Fruit fly (Drosophila melanogaster) whole organism, embryonic: ENCODE data around the gene Galphai.

ENCODE experiments used
- CG10462 ChIP-seq: fragments of 200-800 bp; sonication (Bioruptor generic); optimal IDR thresholded peaks from 2 replicates; lab custom pipeline; 2016; ENCODE audit warnings: missing biosample characterization, missing genetic modification characterization
- CG12236 ChIP-seq: fragments of 200-800 bp; sonication (Bioruptor generic); optimal IDR thresholded peaks from 2 replicates; lab custom pipeline; 2016; ENCODE audit warnings: missing biosample characterization, missing genetic modification characterization
- CG12769 ChIP-seq: fragments of 200-800 bp; sonication (Bioruptor generic); optimal IDR thresholded peaks from 2 replicates; lab custom pipeline; 2019; ENCODE audit warnings: missing biosample characterization, mild to moderate bottlenecking, missing genetic modification characterization, moderate library complexity
- CG14860 ChIP-seq: fragments of 200-800 bp; sonication (Bioruptor generic); IDR thresholded peaks from 3 replicates; pipeline ENCODE4 v1.3.6; 2022; ENCODE audit warnings: missing biosample characterization, missing genetic modification characterization; ENCODE audit not compliant: partially characterized antibody
- CG15073 ChIP-seq: fragments of 200-800 bp; sonication (Bioruptor generic); optimal IDR thresholded peaks from 2 replicates; lab custom pipeline; 2016; ENCODE audit warnings: missing biosample characterization, missing genetic modification characterization
- CG15514 ChIP-seq: fragments of 200-800 bp; sonication (Bioruptor generic); optimal IDR thresholded peaks from 3 replicates; lab custom pipeline; 2017; ENCODE audit warnings: missing biosample characterization, missing genetic modification characterization, mild to moderate bottlenecking, moderate library complexity, missing genetic modification reagents
- CG16779 ChIP-seq: fragments of 200-800 bp; sonication (Bioruptor generic); IDR thresholded peaks from 2 replicates; pipeline ENCODE4 v1.3.6; 2022; ENCODE audit warnings: missing biosample characterization, missing genetic modification characterization
- CG17912 ChIP-seq: fragments of 200-800 bp; sonication (Bioruptor generic); optimal IDR thresholded peaks from 2 replicates; lab custom pipeline; 2018; ENCODE audit warnings: missing biosample characterization, mild to moderate bottlenecking, missing genetic modification characterization
- CG30403 ChIP-seq: fragments of 200-800 bp; sonication (Bioruptor generic); optimal IDR thresholded peaks from 3 replicates; lab custom pipeline; 2016; ENCODE audit warnings: missing biosample characterization, missing genetic modification characterization
- CG31441 ChIP-seq: fragments of 200-800 bp; sonication (Bioruptor generic); IDR thresholded peaks from 2 replicates; pipeline ENCODE4 v1.3.6; 2022; ENCODE audit warnings: missing biosample characterization, missing genetic modification characterization
- CG3163 ChIP-seq: fragments of 200-800 bp; sonication (Bioruptor generic); optimal IDR thresholded peaks from 3 replicates; lab custom pipeline; 2016; ENCODE audit warnings: missing biosample characterization, missing genetic modification characterization
- CG3281 ChIP-seq: fragments of 200-800 bp; sonication (Bioruptor generic); optimal IDR thresholded peaks from 3 replicates; lab custom pipeline; 2017; ENCODE audit warnings: missing biosample characterization, mild to moderate bottlenecking, missing genetic modification characterization
- CG34376 ChIP-seq: fragments of 200-800 bp; sonication (Bioruptor generic); optimal IDR thresholded peaks from 2 replicates; lab custom pipeline; 2018; ENCODE audit warnings: missing biosample characterization, mild to moderate bottlenecking, missing genetic modification characterization
- CG43689 ChIP-seq: fragments of 200-800 bp; sonication (Bioruptor generic); IDR thresholded peaks from 2 replicates; pipeline ENCODE4 v1.3.6; 2022; ENCODE audit warnings: missing biosample characterization, missing genetic modification characterization
- CG4404 ChIP-seq: fragments of 200-800 bp; sonication (Bioruptor generic); IDR thresholded peaks from 2 replicates; pipeline ENCODE4 v1.3.6; 2022; ENCODE audit warnings: missing biosample characterization, missing genetic modification characterization
- CG6254 ChIP-seq: fragments of 200-800 bp; sonication (Bioruptor generic); optimal IDR thresholded peaks from 3 replicates; lab custom pipeline; 2017; ENCODE audit warnings: mild to moderate bottlenecking, missing biosample characterization, missing genetic modification reagents, missing genetic modification characterization
- CG6272 ChIP-seq: fragments of 200-800 bp; sonication (Bioruptor generic); IDR thresholded peaks from 2 replicates; pipeline ENCODE4 v1.3.6; 2022; ENCODE audit warnings: missing biosample characterization, missing genetic modification characterization
- CG6854 ChIP-seq: fragments of 200-800 bp; sonication (Bioruptor generic); optimal IDR thresholded peaks from 3 replicates; lab custom pipeline; 2017; ENCODE audit warnings: missing biosample characterization, mild to moderate bottlenecking, missing genetic modification characterization
- CG7357 ChIP-seq: fragments of 200-800 bp; sonication (Bioruptor generic); IDR thresholded peaks from 3 replicates; pipeline ENCODE4 v1.3.6; 2022; ENCODE audit warnings: missing biosample characterization, missing genetic modification characterization
- CG7786 ChIP-seq: fragments of 200-800 bp; sonication (Bioruptor generic); optimal IDR thresholded peaks from 2 replicates; lab custom pipeline; 2016; ENCODE audit warnings: missing biosample characterization, missing genetic modification characterization
- CG7839 ChIP-seq: fragments of 200-800 bp; sonication (Bioruptor generic); optimal IDR thresholded peaks from 3 replicates; lab custom pipeline; 2018; ENCODE audit warnings: missing biosample characterization, mild to moderate bottlenecking, missing genetic modification characterization, moderate library complexity
- CG7963 ChIP-seq: fragments of 200-800 bp; sonication (Bioruptor generic); IDR thresholded peaks from 3 replicates; pipeline ENCODE4 v1.3.6; 2022; ENCODE audit warnings: missing biosample characterization, missing genetic modification characterization; ENCODE audit not compliant: partially characterized antibody
- CG9609 ChIP-seq: fragments of 200-800 bp; sonication (Bioruptor generic); optimal IDR thresholded peaks from 3 replicates; lab custom pipeline; 2016; ENCODE audit warnings: missing biosample characterization, missing genetic modification characterization
- CG9876 ChIP-seq: fragments of 200-800 bp; sonication (Bioruptor generic); optimal IDR thresholded peaks from 2 replicates; lab custom pipeline; 2016; ENCODE audit warnings: missing biosample characterization, missing genetic modification characterization
- CrebB ChIP-seq: fragments of 200-800 bp; sonication (Bioruptor generic); optimal IDR thresholded peaks from 3 replicates; lab custom pipeline; 2018; ENCODE audit warnings: missing biosample characterization, mild to moderate bottlenecking, missing genetic modification characterization
- Doc2 ChIP-seq: fragments of 200-800 bp; sonication (Bioruptor generic); IDR thresholded peaks from 2 replicates; pipeline ENCODE4 v1.3.6; 2022; ENCODE audit warnings: missing biosample characterization, missing genetic modification characterization
- Eip74EF ChIP-seq, 2 experiments: fragments of 200-800 bp in 1 of 2; fragments of >200 bp in 1 of 2; sonication (Bioruptor generic) in 1 of 2; optimal IDR thresholded peaks; 2 replicates each; lab custom pipeline; 2017 to 2019; ENCODE audit warnings: missing biosample characterization in 2 of 2, missing genetic modification characterization in 2 of 2, mild to moderate bottlenecking in 1 of 2, moderate library complexity in 1 of 2
- Fer2 ChIP-seq: fragments of 200-800 bp; sonication (Bioruptor generic); optimal IDR thresholded peaks from 2 replicates; lab custom pipeline; 2018; ENCODE audit warnings: missing biosample characterization, mild to moderate bottlenecking, missing genetic modification characterization, moderate library complexity
- HLH3B ChIP-seq: fragments of 200-800 bp; sonication (Bioruptor generic); IDR thresholded peaks from 2 replicates; pipeline ENCODE4 v1.3.6; 2022; ENCODE audit warnings: missing biosample characterization, missing genetic modification characterization
- Lim3 ChIP-seq: fragments of 200-800 bp; sonication (Bioruptor generic); IDR thresholded peaks from 2 replicates; pipeline ENCODE4 v1.3.6; 2022; ENCODE audit warnings: missing biosample characterization, missing genetic modification characterization
- MESR4 ChIP-seq: fragments of 200-800 bp; sonication (Bioruptor generic); optimal IDR thresholded peaks from 2 replicates; lab custom pipeline; 2018; ENCODE audit warnings: missing biosample characterization, mild to moderate bottlenecking, missing genetic modification characterization, moderate library complexity
- Mes4 ChIP-seq: fragments of 200-800 bp; sonication (Bioruptor generic); optimal IDR thresholded peaks from 2 replicates; lab custom pipeline; 2016; ENCODE audit warnings: missing biosample characterization, missing genetic modification characterization
- Nf-YB ChIP-seq: fragments of 200-800 bp; sonication (Bioruptor generic); optimal IDR thresholded peaks from 3 replicates; lab custom pipeline; 2019; ENCODE audit warnings: missing biosample characterization, mild to moderate bottlenecking, missing genetic modification characterization, moderate library complexity
- Xrp1 ChIP-seq: fragments of 200-800 bp; sonication (Bioruptor generic); IDR thresholded peaks from 2 replicates; pipeline ENCODE4 v1.3.6; 2022; ENCODE audit warnings: missing biosample characterization, missing genetic modification characterization
- ab ChIP-seq: fragments of 200-800 bp; sonication (Bioruptor generic); optimal IDR thresholded peaks from 2 replicates; lab custom pipeline; 2016; ENCODE audit warnings: missing biosample characterization, missing genetic modification characterization
- bigmax ChIP-seq: fragments of 200-800 bp; sonication (Bioruptor generic); optimal IDR thresholded peaks from 2 replicates; lab custom pipeline; 2018; ENCODE audit warnings: missing biosample characterization, mild to moderate bottlenecking, missing genetic modification characterization
- bsh ChIP-seq, 2 experiments: fragments of 200-800 bp; sonication (Bioruptor generic); optimal IDR thresholded peaks; 2 replicates each; lab custom pipeline; 2017 to 2018; ENCODE audit warnings: mild to moderate bottlenecking in 2 of 2, missing biosample characterization in 2 of 2, missing genetic modification characterization in 2 of 2, moderate library complexity in 1 of 2
- caup ChIP-seq: fragments of 200-800 bp; sonication (Bioruptor generic); optimal IDR thresholded peaks from 3 replicates; lab custom pipeline; 2017; ENCODE audit warnings: missing biosample characterization, mild to moderate bottlenecking, missing genetic modification characterization, moderate library complexity; ENCODE audit not compliant: severe bottlenecking
- chif ChIP-seq, 2 experiments: fragments of 200-800 bp; sonication (Bioruptor generic); optimal IDR thresholded peaks; 3 replicates each; lab custom pipeline; 2016; ENCODE audit warnings: missing biosample characterization in 2 of 2, missing genetic modification characterization in 2 of 2
- ham ChIP-seq: fragments of 200-800 bp; sonication (Bioruptor generic); IDR thresholded peaks from 2 replicates; pipeline ENCODE4 v1.3.6; 2022; ENCODE audit warnings: missing biosample characterization, missing genetic modification characterization
- mld ChIP-seq: fragments of 200-800 bp; sonication (Bioruptor generic); IDR thresholded peaks from 3 replicates; pipeline ENCODE4 v1.3.6; 2022; ENCODE audit warnings: missing biosample characterization, missing genetic modification characterization; ENCODE audit not compliant: partially characterized antibody
- odd ChIP-seq: fragments of 200-800 bp; sonication (Bioruptor generic); optimal IDR thresholded peaks from 2 replicates; lab custom pipeline; 2017; ENCODE audit warnings: missing biosample characterization, mild to moderate bottlenecking, missing genetic modification characterization
- rib ChIP-seq: fragments of 200-800 bp; sonication (Bioruptor generic); IDR thresholded peaks from 2 replicates; pipeline ENCODE4 v1.3.6; 2022; ENCODE audit warnings: missing biosample characterization, missing genetic modification characterization
- seq ChIP-seq: fragments of 200-800 bp; sonication (Bioruptor generic); IDR thresholded peaks from 2 replicates; pipeline ENCODE4 v1.3.6; 2022; ENCODE audit warnings: missing biosample characterization, missing genetic modification characterization
- slou ChIP-seq: fragments of 200-800 bp; sonication (Bioruptor generic); optimal IDR thresholded peaks from 3 replicates; lab custom pipeline; 2016; ENCODE audit warnings: missing biosample characterization, missing genetic modification characterization
- stc ChIP-seq: fragments of 200-800 bp; sonication (Bioruptor generic); IDR thresholded peaks from 2 replicates; pipeline ENCODE4 v1.3.6; 2022; ENCODE audit warnings: missing biosample characterization, missing genetic modification characterization
- tio ChIP-seq: fragments of 200-800 bp; sonication (Bioruptor generic); optimal IDR thresholded peaks from 2 replicates; lab custom pipeline; 2017; ENCODE audit warnings: missing biosample characterization, missing genetic modification characterization, inconsistent platforms
- tna ChIP-seq: fragments of 200-800 bp; sonication (Bioruptor generic); IDR thresholded peaks from 2 replicates; pipeline ENCODE4 v1.3.6; 2022; ENCODE audit warnings: missing biosample characterization, missing genetic modification characterization; ENCODE audit not compliant: partially characterized antibody
- trh ChIP-seq: fragments of 200-800 bp; sonication (Bioruptor generic); optimal IDR thresholded peaks from 2 replicates; lab custom pipeline; 2016; ENCODE audit warnings: missing biosample characterization, missing genetic modification characterization

Gene Galphai

dm6 chr3L:6963792-6964487 lies 15.9 kb downstream of the Galphai start (continued):
- TF ChIP-seq CG6272 (GFP tag; lab: Robert Waterston, UW): peak; percentile 52
- peak; percentile 79 for TF ChIP-seq CG10462 (GFP tag; lab: Kevin White, UChicago)
- peak; percentile 91 for TF ChIP-seq Xrp1 (GFP tag; lab: Robert Waterston, UW)
- peak; percentile 1 for TF ChIP-seq MESR4 (GFP tag; lab: Kevin White, UChicago)
- TF ChIP-seq CG34376 (GFP tag; lab: Kevin White, UChicago): no peak
- TF ChIP-seq ham (GFP tag; lab: Robert Waterston, UW): no peak
- TF ChIP-seq CG7839: peak; percentile 89
- peak; percentile 62 for TF ChIP-seq CG6254 (GFP tag; lab: Kevin White, UChicago)
- TF ChIP-seq Lim3 (GFP tag; lab: Robert Waterston, UW): peak; percentile 64
- TF ChIP-seq CG7357 (GFP tag; lab: Robert Waterston, UW): peak; percentile 75; the same call in 2 of the 3 replicates
- peak; percentile 75 for TF ChIP-seq odd (GFP tag; lab: Kevin White, UChicago)
- TF ChIP-seq Nf-YB (GFP tag; lab: Kevin White, UChicago): peak; percentile 38
- no peak for TF ChIP-seq Doc2
- TF ChIP-seq CG15514 (GFP tag; lab: Kevin White, UChicago): peak; percentile 67
- TF ChIP-seq CG7786 (GFP tag; lab: Kevin White, UChicago): peak; percentile 78
- TF ChIP-seq CG12769 (tag; lab: Kevin White, UChicago): peak; percentile 88
- peak; percentile 69 for TF ChIP-seq seq (GFP tag; lab: Robert Waterston, UW)
- peak; percentile 78 for TF ChIP-seq trh (GFP tag; lab: Kevin White, UChicago)
- TF ChIP-seq CG9876 (GFP tag; lab: Kevin White, UChicago): peak; percentile 56
- TF ChIP-seq CG3163 (GFP tag; lab: Kevin White, UChicago): peak; percentile 46
- peak; percentile 64; the same call in 1 of the 2 replicates for TF ChIP-seq stc (GFP tag; lab: Robert Waterston, UW)
- no peak for TF ChIP-seq rib (GFP tag; lab: Robert Waterston, UW)
- no peak for TF ChIP-seq CG14860 (GFP tag; lab: Robert Waterston, UW)
- TF ChIP-seq CG4404 (GFP tag; lab: Robert Waterston, UW): peak; percentile 55
- peak; percentile 56 for TF ChIP-seq CrebB (tag; lab: Kevin White, UChicago)
- TF ChIP-seq ab (GFP tag; lab: Kevin White, UChicago): peak; percentile 44
- TF ChIP-seq tio: peak; percentile 79
- peak; percentile 84 for TF ChIP-seq Mes4
- TF ChIP-seq Eip74EF (GFP tag; optimal IDR thresholded peaks at IDR 0.05; lab: Kevin White, UChicago): peak in 1 of 2 experiments; percentile 66
- TF ChIP-seq CG31441 (GFP tag; lab: Robert Waterston, UW): peak; percentile 81
- no peak for TF ChIP-seq bigmax
- 0 out of 2 replicates have a peak, but pooled peaks have one; percentile 46 for TF ChIP-seq CG16779 (GFP tag; lab: Robert Waterston, UW)
- TF ChIP-seq CG6854 (GFP tag; lab: Kevin White, UChicago): peak; percentile 58
- TF ChIP-seq CG12236 (GFP tag; lab: Kevin White, UChicago): peak; percentile 82
- no peak for TF ChIP-seq tna (GFP tag; lab: Robert Waterston, UW)
- peak; percentile 88 for TF ChIP-seq CG30403 (GFP tag; lab: Kevin White, UChicago)
- TF ChIP-seq CG43689 (GFP tag; lab: Robert Waterston, UW): 0 out of 2 replicates have a peak, but pooled peaks have one; percentile 30
- TF ChIP-seq CG3281 (GFP tag; lab: Kevin White, UChicago): peak; percentile 73
- no peak for TF ChIP-seq CG17912
- TF ChIP-seq bsh (GFP tag; optimal IDR thresholded peaks at IDR 0.05; lab: Kevin White, UChicago): peak; percentile 61 to 91
- peak; percentile 84 to 86 for TF ChIP-seq chif (GFP tag; optimal IDR thresholded peaks at IDR 0.05; lab: Kevin White, UChicago)
- peak; percentile 63 for TF ChIP-seq CG9609 (GFP tag; lab: Kevin White, UChicago)
- peak; percentile 48 for TF ChIP-seq caup (GFP tag; lab: Kevin White, UChicago)
- no peak for TF ChIP-seq CG7963
- TF ChIP-seq CG15073: peak; percentile 0
- peak; percentile 21 for TF ChIP-seq slou (GFP tag; lab: Kevin White, UChicago)
- TF ChIP-seq HLH3B (GFP tag; lab: Robert Waterston, UW): peak; percentile 70; the same call in 1 of the 2 replicates
- no peak for TF ChIP-seq mld (GFP tag; lab: Robert Waterston, UW)
- peak; percentile 48 for TF ChIP-seq Fer2 (tag; lab: Kevin White, UChicago)
